Worm (Caenorhabditis elegans) whole organism, mixed stage, embryonic: ENCODE measurements around the gene svh-1.

Source experiments
- bed-3 ChIP-seq: fragments of 200-800 bp; sonication (Bioruptor generic); optimal IDR thresholded peaks from 3 replicates; lab custom pipeline; 2018; ENCODE audit warnings: mild to moderate bottlenecking, missing genetic modification characterization, moderate library complexity, missing compliant biosample characterization
- ceh-83 ChIP-seq: fragments of 200-800 bp; sonication (Bioruptor generic); optimal IDR thresholded peaks from 2 replicates; lab custom pipeline; 2018; ENCODE audit warnings: mild to moderate bottlenecking, missing genetic modification characterization, missing compliant biosample characterization
- elt-3 ChIP-seq: fragments of 150-350 bp; optimal IDR thresholded peaks from 2 replicates; lab custom pipeline; 2014; ENCODE audit warnings: missing biosample characterization, missing genetic modification characterization
- lsy-2 ChIP-seq: fragments of 150-350 bp; optimal IDR thresholded peaks from 2 replicates; lab custom pipeline; 2014; ENCODE audit warnings: missing biosample characterization, missing genetic modification characterization
- nhr-237 ChIP-seq: fragments of 150-350 bp; optimal IDR thresholded peaks from 2 replicates; lab custom pipeline; 2014; ENCODE audit warnings: missing biosample characterization, missing genetic modification characterization
- nhr-76 ChIP-seq: sonication (generic microtip); optimal IDR thresholded peaks from 2 replicates; lab custom pipeline; 2017; ENCODE audit warnings: missing biosample characterization, missing genetic modification characterization
- snpc-4 ChIP-seq: fragments of 150-350 bp; optimal IDR thresholded peaks from 2 replicates; lab custom pipeline; 2014; ENCODE audit warnings: missing biosample characterization, missing genetic modification characterization
- sptf-1 ChIP-seq: sonication (generic microtip); optimal IDR thresholded peaks from 2 replicates; lab custom pipeline; 2017; ENCODE audit warnings: mild to moderate bottlenecking, missing genetic modification characterization, moderate library complexity, missing compliant biosample characterization
- unc-120 ChIP-seq: sonication (generic microtip); optimal IDR thresholded peaks from 2 replicates; lab custom pipeline; 2017; ENCODE audit warnings: missing genetic modification characterization, missing compliant biosample characterization; ENCODE audit not compliant: poor library complexity, severe bottlenecking
- unc-62 ChIP-seq: fragments of 150-350 bp; optimal IDR thresholded peaks from 2 replicates; lab custom pipeline; 2014; ENCODE audit warnings: missing biosample characterization, missing genetic modification reagents, missing genetic modification characterization
- ztf-11 ChIP-seq: fragments of 150-350 bp; optimal IDR thresholded peaks from 2 replicates; lab custom pipeline; 2014; ENCODE audit warnings: missing biosample characterization, missing genetic modification characterization

DNA sequence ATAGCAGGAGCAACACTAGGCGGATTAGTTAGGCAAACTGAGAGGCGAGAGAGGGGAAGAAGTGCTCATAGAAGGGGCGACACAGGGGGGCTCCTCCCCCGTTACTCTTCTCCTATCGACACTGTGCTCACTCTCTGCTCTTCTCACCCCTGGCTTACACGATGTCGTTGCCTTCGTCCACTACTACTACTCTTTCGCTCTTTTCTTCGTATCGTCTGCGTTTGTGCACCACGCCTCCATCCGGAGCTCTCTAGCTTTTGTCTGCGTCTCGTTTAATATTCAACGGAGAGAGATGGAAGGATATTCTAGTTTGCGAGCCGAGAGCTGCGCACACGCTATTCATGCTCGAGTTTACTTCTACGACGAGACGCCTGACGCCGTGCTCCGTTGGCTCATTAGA is 23.1 kb upstream of the svh-1 start:
- no peak for TF ChIP-seq unc-62 (GFP tag; lab: Kevin White, UChicago)
- no peak for TF ChIP-seq nhr-76 (tag; lab: Kevin White, UChicago)
- TF ChIP-seq snpc-4 (tag; lab: Kevin White, UChicago) = no peak
- no peak for TF ChIP-seq ceh-83 (GFP tag; lab: Kevin White, UChicago)
- TF ChIP-seq ztf-11 (tag; lab: Kevin White, UChicago) = no peak
- TF ChIP-seq unc-120 = no peak
- TF ChIP-seq sptf-1 (tag; lab: Kevin White, UChicago) = peak; percentile 43
- TF ChIP-seq bed-3 (GFP tag; lab: Kevin White, UChicago) = no peak
- no peak for TF ChIP-seq nhr-237 (tag; lab: Kevin White, UChicago)
- TF ChIP-seq elt-3 = no peak
- TF ChIP-seq lsy-2 (tag; lab: Kevin White, UChicago) = no peak
